Worm (Caenorhabditis elegans) whole organism, L4 larva: Measurements from ENCODE around the gene R02D5.3.

Experiments
- aha-1 ChIP-seq: fragments of 150-350 bp; peaks from one replicate; lab custom pipeline; 2014; ENCODE audit warnings: missing biosample characterization, missing genetic modification characterization
- aly-2 ChIP-seq: sonication (generic microtip); optimal IDR thresholded peaks from 2 replicates; lab custom pipeline; 2018; ENCODE audit warnings: missing biosample characterization, missing genetic modification characterization
- ama-1 ChIP-seq: fragments of 150-350 bp; optimal IDR thresholded peaks from 2 replicates; lab custom pipeline; 2014; ENCODE audit warnings: inconsistent platforms, mixed read lengths
- ceh-28 ChIP-seq: fragments of 150-350 bp; optimal IDR thresholded peaks from 2 replicates; lab custom pipeline; 2014; ENCODE audit warnings: missing biosample characterization, missing genetic modification reagents, missing genetic modification characterization
- ceh-44 ChIP-seq: fragments of 200-800 bp; sonication (Bioruptor generic); IDR thresholded peaks from 2 replicates; pipeline ENCODE4 v1.3.6; 2022; ENCODE audit warnings: missing genetic modification reagents, missing genetic modification characterization, missing compliant biosample characterization
- dmd-8 ChIP-seq: fragments of 200-800 bp; sonication (Bioruptor generic); IDR thresholded peaks from 2 replicates; pipeline ENCODE4 v1.3.6; 2022; ENCODE audit warnings: missing genetic modification characterization, missing compliant biosample characterization
- madf-9 ChIP-seq: fragments of 200-800 bp; sonication (Bioruptor generic); conservative IDR thresholded peaks from 2 replicates; pipeline ENCODE4 v1.3.6; 2022; ENCODE audit warnings: missing genetic modification reagents, missing genetic modification characterization, missing compliant biosample characterization
- nhr-28 ChIP-seq: fragments of 150-350 bp; optimal IDR thresholded peaks from 2 replicates; lab custom pipeline; 2014; ENCODE audit warnings: missing biosample characterization, missing genetic modification characterization
- nhr-76 ChIP-seq: fragments of 150-350 bp; optimal IDR thresholded peaks from 2 replicates; lab custom pipeline; 2014; ENCODE audit warnings: missing biosample characterization, missing genetic modification characterization
- nhr-77 ChIP-seq: fragments of 150-350 bp; optimal IDR thresholded peaks from 2 replicates; lab custom pipeline; 2014; ENCODE audit warnings: missing biosample characterization, missing genetic modification characterization
- zfp-3 ChIP-seq: fragments of 200-800 bp; sonication (Bioruptor generic); conservative IDR thresholded peaks from 2 replicates; pipeline ENCODE4 v1.3.6; 2022; ENCODE audit warnings: missing genetic modification reagents, missing genetic modification characterization, missing compliant biosample characterization

ce11 chrV:14436195-14436594 is 46.8 kb upstream of the R02D5.3 start:
- TF ChIP-seq ceh-28 (no peak), ama-1 (no peak), nhr-76 (tag; lab: Kevin White, UChicago) (no peak), madf-9 (GFP tag; lab: Robert Waterston, UW) (no peak), aly-2 (tag; lab: Kevin White, UChicago) (no peak), nhr-28 (no peak), aha-1 (tag; lab: Kevin White, UChicago) (no peak), zfp-3 (GFP tag; lab: Robert Waterston, UW) (no peak), nhr-77 (no peak), dmd-8 (GFP tag; lab: Robert Waterston, UW) (no peak), ceh-44 (GFP tag; lab: Robert Waterston, UW) (no peak)
